Worm (Caenorhabditis elegans): ENCODE results near the gene gtf-2H2C.

DNA sequence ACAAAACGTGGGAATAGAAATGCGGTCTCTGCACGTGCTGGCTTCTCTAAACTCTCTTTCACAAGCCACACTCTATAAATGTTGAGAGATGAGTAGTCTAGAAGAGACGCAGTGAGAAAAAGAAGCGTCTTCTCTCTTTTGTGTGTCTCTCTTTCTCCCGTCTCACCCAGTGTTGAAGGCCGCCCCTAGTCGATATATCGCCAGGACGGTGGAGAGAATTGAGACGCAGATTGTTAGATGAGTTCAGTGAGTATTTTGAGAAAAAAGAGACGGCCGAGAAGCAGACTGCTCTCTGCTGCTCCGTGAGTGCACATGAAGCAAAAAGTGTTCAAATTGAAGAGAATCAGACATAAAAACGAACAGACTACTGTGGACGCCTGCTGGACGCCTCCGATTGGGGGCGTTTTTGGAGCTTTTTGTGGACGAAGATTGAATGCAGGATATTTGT, 6.0 kb upstream of the gtf-2H2C start:
- TF ChIP-seq him-1 (tag; optimal IDR thresholded peaks at IDR 0.05): peak; percentile 39
- TF ChIP-seq W03F9.2 (tag; optimal IDR thresholded peaks at IDR 0.05): peak; percentile 66
- TF ChIP-seq dao-5 (tag; optimal IDR thresholded peaks at IDR 0.05): no peak

All from whole organism, L4/young adult.